Fruit fly (Drosophila melanogaster) whole organism, prepupa: ENCODE data around the gene rempA.

Experiments
- CG10631 ChIP-seq: fragments of 200-800 bp; sonication (Bioruptor generic); optimal IDR thresholded peaks from 2 replicates; lab custom pipeline; 2016; ENCODE audit warnings: missing biosample characterization, missing genetic modification characterization
- CG10669 ChIP-seq: fragments of 200-800 bp; sonication (Bioruptor generic); optimal IDR thresholded peaks from 3 replicates; lab custom pipeline; 2018; ENCODE audit warnings: missing biosample characterization, mild to moderate bottlenecking, missing genetic modification characterization, moderate library complexity
- CG11294 ChIP-seq: fragments of 200-800 bp; sonication (Bioruptor generic); IDR thresholded peaks from 2 replicates; pipeline ENCODE4 v1.3.6; 2022; ENCODE audit warnings: missing biosample characterization, missing genetic modification characterization
- CG11762 ChIP-seq: fragments of 200-800 bp; sonication (Bioruptor generic); optimal IDR thresholded peaks from 3 replicates; lab custom pipeline; 2016; ENCODE audit warnings: missing biosample characterization, missing genetic modification characterization; ENCODE audit not compliant: insufficient read depth
- CG11902 ChIP-seq: fragments of 200-800 bp; sonication (Bioruptor generic); optimal IDR thresholded peaks from 3 replicates; lab custom pipeline; 2016; ENCODE audit warnings: missing biosample characterization, missing genetic modification characterization
- CG31627 ChIP-seq: fragments of 200-800 bp; sonication (Bioruptor generic); optimal IDR thresholded peaks from 3 replicates; lab custom pipeline; 2016; ENCODE audit warnings: missing biosample characterization, missing genetic modification characterization
- CG32006 ChIP-seq: fragments of 200-800 bp; sonication (Bioruptor generic); optimal IDR thresholded peaks from 3 replicates; lab custom pipeline; 2017; ENCODE audit warnings: missing biosample characterization, mild to moderate bottlenecking, missing genetic modification characterization
- CG3919 ChIP-seq: fragments of 200-800 bp; sonication (Bioruptor generic); optimal IDR thresholded peaks from 3 replicates; lab custom pipeline; 2016; ENCODE audit warnings: missing biosample characterization, missing genetic modification characterization
- CG4318 ChIP-seq: fragments of 200-800 bp; sonication (Bioruptor generic); optimal IDR thresholded peaks from 3 replicates; lab custom pipeline; 2017; ENCODE audit warnings: missing biosample characterization, mild to moderate bottlenecking, missing genetic modification characterization
- CG6163 ChIP-seq: fragments of 200-800 bp; sonication (Bioruptor generic); IDR thresholded peaks from 3 replicates; pipeline ENCODE4 v1.3.6; 2022; ENCODE audit warnings: missing biosample characterization, missing genetic modification characterization
- CG6792 ChIP-seq: fragments of 200-800 bp; sonication (Bioruptor generic); optimal IDR thresholded peaks from 3 replicates; lab custom pipeline; 2016; ENCODE audit warnings: missing biosample characterization, missing genetic modification characterization
- CG6854 ChIP-seq: fragments of 200-800 bp; sonication (Bioruptor generic); optimal IDR thresholded peaks from 2 replicates; lab custom pipeline; 2017; ENCODE audit warnings: missing biosample characterization, mild to moderate bottlenecking, missing genetic modification characterization
- CG7368 ChIP-seq: fragments of 200-800 bp; sonication (Bioruptor generic); optimal IDR thresholded peaks from 3 replicates; lab custom pipeline; 2016; ENCODE audit warnings: missing biosample characterization, missing genetic modification characterization
- CG8119 ChIP-seq: fragments of 200-800 bp; sonication (Bioruptor generic); IDR thresholded peaks from 3 replicates; pipeline ENCODE4 v1.3.6; 2022; ENCODE audit warnings: missing biosample characterization, missing genetic modification characterization
- CG8319 ChIP-seq: fragments of 200-800 bp; sonication (Bioruptor generic); optimal IDR thresholded peaks from 3 replicates; lab custom pipeline; 2016; ENCODE audit warnings: missing biosample characterization, missing genetic modification characterization
- CG9139 ChIP-seq: fragments of 200-800 bp; sonication (Bioruptor generic); optimal IDR thresholded peaks from 3 replicates; lab custom pipeline; 2017; ENCODE audit warnings: missing biosample characterization, mild to moderate bottlenecking, missing genetic modification characterization
- Eip75B ChIP-seq: fragments of 200-800 bp; sonication (Bioruptor generic); optimal IDR thresholded peaks from 3 replicates; lab custom pipeline; 2016; ENCODE audit warnings: missing biosample characterization, missing genetic modification characterization
- Eip78C ChIP-seq: fragments of 200-800 bp; sonication (Bioruptor generic); peaks from one replicate; lab custom pipeline; 2016; ENCODE audit warnings: missing biosample characterization, missing genetic modification characterization
- Ets21C ChIP-seq: fragments of 200-800 bp; sonication (Bioruptor generic); optimal IDR thresholded peaks from 3 replicates; lab custom pipeline; 2016; ENCODE audit warnings: missing biosample characterization, missing genetic modification characterization
- Gug ChIP-seq: fragments of 200-800 bp; sonication (Bioruptor generic); IDR thresholded peaks from 2 replicates; pipeline ENCODE4 v1.3.6; 2022; ENCODE audit warnings: missing biosample characterization, missing genetic modification characterization
- Hr38 ChIP-seq: sonication (Bioruptor generic); optimal IDR thresholded peaks from 2 replicates; lab custom pipeline; 2016; ENCODE audit warnings: missing biosample characterization, missing genetic modification characterization
- Lpt ChIP-seq: fragments of 200-800 bp; sonication (Bioruptor generic); optimal IDR thresholded peaks from 3 replicates; lab custom pipeline; 2016; ENCODE audit warnings: missing biosample characterization, missing genetic modification characterization
- Met ChIP-seq: fragments of 200-800 bp; sonication (Bioruptor generic); optimal IDR thresholded peaks from 3 replicates; lab custom pipeline; 2016; ENCODE audit warnings: missing biosample characterization, missing genetic modification characterization
- OdsH ChIP-seq: fragments of 200-800 bp; sonication (Bioruptor generic); optimal IDR thresholded peaks from 3 replicates; lab custom pipeline; 2016; ENCODE audit warnings: missing biosample characterization, missing genetic modification characterization
- Smox ChIP-seq: fragments of 200-800 bp; sonication (Bioruptor generic); optimal IDR thresholded peaks from 3 replicates; lab custom pipeline; 2016; ENCODE audit warnings: missing biosample characterization, missing genetic modification characterization
- Sox102F ChIP-seq: fragments of 200-800 bp; sonication (Bioruptor generic); optimal IDR thresholded peaks from 2 replicates; lab custom pipeline; 2016; ENCODE audit warnings: missing biosample characterization, mild to moderate bottlenecking, missing genetic modification characterization
- achi ChIP-seq: fragments of 200-800 bp; sonication (Bioruptor generic); optimal IDR thresholded peaks from 3 replicates; lab custom pipeline; 2016; ENCODE audit warnings: missing biosample characterization, missing genetic modification characterization
- acj6 ChIP-seq: fragments of 200-800 bp; sonication (Bioruptor generic); optimal IDR thresholded peaks from 3 replicates; lab custom pipeline; 2016; ENCODE audit warnings: missing biosample characterization, missing genetic modification characterization
- cyc ChIP-seq: fragments of 200-800 bp; sonication (Bioruptor generic); optimal IDR thresholded peaks from 3 replicates; lab custom pipeline; 2016; ENCODE audit warnings: missing biosample characterization, missing genetic modification characterization
- dsx ChIP-seq: fragments of 200-800 bp; optimal IDR thresholded peaks from 3 replicates; lab custom pipeline; 2019; ENCODE audit warnings: missing biosample characterization, mild to moderate bottlenecking, missing genetic modification characterization, moderate library complexity; ENCODE audit not compliant: poor library complexity, severe bottlenecking
- esn ChIP-seq: fragments of 200-800 bp; sonication (Bioruptor generic); optimal IDR thresholded peaks from 2 replicates; lab custom pipeline; 2016; ENCODE audit warnings: missing biosample characterization, mild to moderate bottlenecking, missing genetic modification characterization, moderate library complexity
- fd59A ChIP-seq: fragments of 200-800 bp; sonication (Bioruptor generic); optimal IDR thresholded peaks from 2 replicates; lab custom pipeline; 2017; ENCODE audit warnings: missing biosample characterization, mild to moderate bottlenecking, missing genetic modification characterization, missing genetic modification reagents
- fkh ChIP-seq: fragments of 200-800 bp; sonication (Bioruptor generic); optimal IDR thresholded peaks from 3 replicates; lab custom pipeline; 2017; ENCODE audit warnings: missing biosample characterization, mild to moderate bottlenecking, missing genetic modification characterization, moderate library complexity
- lz ChIP-seq: fragments of 200-800 bp; sonication (Bioruptor generic); optimal IDR thresholded peaks from 3 replicates; lab custom pipeline; 2016; ENCODE audit warnings: missing biosample characterization, missing genetic modification characterization
- net ChIP-seq: fragments of 200-800 bp; sonication (Bioruptor generic); optimal IDR thresholded peaks from 3 replicates; lab custom pipeline; 2016; ENCODE audit warnings: missing biosample characterization, missing genetic modification characterization
- pdm3 ChIP-seq: fragments of 200-800 bp; sonication (Bioruptor generic); optimal IDR thresholded peaks from 3 replicates; lab custom pipeline; 2016; ENCODE audit warnings: missing biosample characterization, missing genetic modification characterization
- spab ChIP-seq: fragments of 200-800 bp; sonication (Bioruptor generic); optimal IDR thresholded peaks from 2 replicates; lab custom pipeline; 2017; ENCODE audit warnings: missing biosample characterization, mild to moderate bottlenecking, missing genetic modification characterization, missing genetic modification reagents
- svp ChIP-seq: fragments of 200-800 bp; sonication (Bioruptor generic); peaks from one replicate; lab custom pipeline; 2016; ENCODE audit warnings: missing biosample characterization, missing genetic modification characterization
- topi ChIP-seq: fragments of 200-800 bp; sonication (Bioruptor generic); optimal IDR thresholded peaks from 3 replicates; lab custom pipeline; 2016; ENCODE audit warnings: missing biosample characterization, missing genetic modification characterization

Gene rempA

dm6 chr2L:517911-518619 is 42.0 kb downstream of the rempA start (continued):
- TF ChIP-seq dsx (GFP tag; lab: Kevin White, UChicago) (no peak), Gug (GFP tag; lab: Robert Waterston, UW) (no peak), CG3919 (GFP tag; lab: Kevin White, UChicago) (peak; percentile 47), Eip75B (peak; percentile 47), svp (peak; percentile 57), fkh (GFP tag; lab: Kevin White, UChicago) (no peak), CG11294 (no peak), pdm3 (GFP tag; lab: Kevin White, UChicago) (peak; percentile 40), cyc (GFP tag; lab: Kevin White, UChicago) (peak; percentile 38), Lpt (no peak), Smox (GFP tag; lab: Kevin White, UChicago) (peak; percentile 44), CG32006 (GFP tag; lab: Kevin White, UChicago) (no peak), topi (GFP tag; lab: Kevin White, UChicago) (peak; percentile 63), Eip78C (peak; percentile 85), acj6 (GFP tag; lab: Kevin White, UChicago) (peak; percentile 19), CG11902 (GFP tag; lab: Kevin White, UChicago) (peak; percentile 13), esn (GFP tag; lab: Kevin White, UChicago) (peak; percentile 68), Met (GFP tag; lab: Kevin White, UChicago) (peak; percentile 54), Ets21C (GFP tag; lab: Kevin White, UChicago) (peak; percentile 69), CG8319 (GFP tag; lab: Kevin White, UChicago) (peak; percentile 13), Sox102F (peak; percentile 49), CG11762 (GFP tag; lab: Kevin White, UChicago) (no peak), CG6163 (GFP tag; lab: Robert Waterston, UW) (no peak), net (GFP tag; lab: Kevin White, UChicago) (no peak), achi (GFP tag; lab: Kevin White, UChicago) (peak; percentile 24), CG10631 (GFP tag; lab: Kevin White, UChicago) (peak; percentile 24), CG10669 (GFP tag; lab: Kevin White, UChicago) (peak; percentile 21), Hr38 (GFP tag; lab: Kevin White, UChicago) (no peak), CG6792 (peak; percentile 55), OdsH (peak; percentile 23), CG7368 (peak; percentile 4), spab (GFP tag; lab: Kevin White, UChicago) (peak; percentile 12), lz (GFP tag; lab: Kevin White, UChicago) (peak; percentile 47), fd59A (no peak), CG8119 (GFP tag; lab: Robert Waterston, UW) (no peak), CG6854 (GFP tag; lab: Kevin White, UChicago) (no peak), CG31627 (GFP tag; lab: Kevin White, UChicago) (peak; percentile 56), CG4318 (GFP tag; lab: Kevin White, UChicago) (no peak), CG9139 (GFP tag; lab: Kevin White, UChicago) (no peak)
- TF ChIP-seq, all 60 proteins: peak for 31
